Worm (Caenorhabditis elegans) whole organism, L4/young adult: ENCODE results near the gene W08E12.9.
A peak's percentile ranks its signal among the peaks of the same experiment; 100 is the strongest.
"Not testable (repeated sequence)": the region's sequence is repeated elsewhere in the genome, so short reads cannot be mapped to it uniquely, and the experiment has no call there.

Experiments
- W03F9.2 ChIP-seq: fragments of 150-350 bp; optimal IDR thresholded peaks from 2 replicates; lab custom pipeline; 2014; ENCODE audit warnings: missing biosample characterization, missing genetic modification characterization
- dao-5 ChIP-seq: sonication (generic microtip); optimal IDR thresholded peaks from 2 replicates; lab custom pipeline; 2016; ENCODE audit warnings: missing genotype, missing genetic modification characterization, moderate library complexity, missing compliant biosample characterization
- him-1 ChIP-seq: sonication (generic microtip); optimal IDR thresholded peaks from 2 replicates; lab custom pipeline; 2016; ENCODE audit warnings: missing genotype, missing genetic modification reagents, missing genetic modification characterization, missing compliant biosample characterization

The W08E12.9 gene

ce11 chrIV:3310662-3311219, 3.4 kb upstream of the W08E12.9 start:
- TF ChIP-seq dao-5 (tag; lab: Kevin White, UChicago) (no peak), W03F9.2 (no peak), him-1 (tag; lab: Kevin White, UChicago) (no peak)

DNA sequence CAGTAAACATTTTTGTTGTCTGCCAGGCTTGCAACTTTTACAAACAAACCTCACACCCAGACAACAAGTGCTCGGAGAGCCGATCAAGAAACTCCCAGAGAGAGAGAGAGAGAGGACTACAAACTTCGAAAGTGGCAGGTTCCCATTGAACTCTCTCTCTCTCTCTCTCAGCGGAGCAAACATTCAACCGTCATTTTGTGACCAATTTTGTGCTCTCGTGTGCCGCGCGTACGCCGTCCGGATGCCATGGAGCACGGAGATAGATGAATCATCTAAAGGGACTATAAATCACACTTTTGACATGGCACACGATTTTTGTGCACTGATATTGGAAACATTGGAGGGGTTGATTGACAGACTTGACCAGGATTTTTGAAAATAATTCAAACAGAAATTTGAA, 1.5 kb upstream of the W08E12.9 start:
- TF ChIP-seq W03F9.2 (no peak), him-1 (tag; lab: Kevin White, UChicago) (no peak), dao-5 (tag; lab: Kevin White, UChicago) (no peak)

- no peak for TF ChIP-seq him-1 (tag; lab: Kevin White, UChicago)
- no peak for TF ChIP-seq dao-5 (tag; lab: Kevin White, UChicago)
- no peak for TF ChIP-seq W03F9.2
These were observed 1.8 kb downstream of the W08E12.9 start, which contains the start of gene W08E12.2 for ce11 chrIV:3305575-3305974. Gene W08E12.2, plus strand, starts transcription at chrIV:3305875.

- TF ChIP-seq him-1 (tag; lab: Kevin White, UChicago); dao-5 (tag; lab: Kevin White, UChicago); W03F9.2: not testable (repeated sequence)
These were observed 3.7 kb downstream of the W08E12.9 start, which contains the start of gene idpp-12 for ce11 chrIV:3303690-3304089. Gene idpp-12, plus strand, starts transcription at chrIV:3303990.

ce11 chrIV:3302058-3302457, 5.3 kb downstream of the W08E12.9 start, which contains the start of gene W08E12.4:
Gene W08E12.4, plus strand, starts transcription at chrIV:3302358.
- not testable (repeated sequence) for TF ChIP-seq dao-5 (tag; lab: Kevin White, UChicago); W03F9.2; him-1 (tag; lab: Kevin White, UChicago)

DNA sequence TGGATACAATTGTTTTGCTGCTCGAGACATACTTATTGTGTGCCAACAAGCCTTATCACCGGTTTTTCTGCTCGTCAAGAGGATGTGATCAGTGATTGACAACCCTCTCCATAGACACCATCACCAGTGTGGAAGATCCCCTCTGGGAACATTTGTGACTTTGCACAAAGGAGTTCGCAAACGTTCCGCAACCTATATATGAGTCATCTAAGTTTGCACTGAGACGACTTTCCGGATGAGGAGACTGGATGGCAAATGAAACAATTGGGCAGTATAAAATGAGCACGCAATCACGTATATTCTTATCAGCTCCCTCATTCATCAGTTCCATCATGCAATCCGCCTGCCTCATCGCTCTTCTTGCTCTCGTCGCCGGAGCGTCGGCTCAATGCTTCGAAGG, 6.9 kb downstream of the W08E12.9 start, which contains the start of gene W08E12.5:
W08E12.5 (plus strand) TSS at position 301 of the 400 bp plus-strand sequence.
- no peak for TF ChIP-seq dao-5 (tag; lab: Kevin White, UChicago)
- TF ChIP-seq him-1 (tag; lab: Kevin White, UChicago), result no peak
- TF ChIP-seq W03F9.2, result no peak

- TF ChIP-seq him-1 (tag; lab: Kevin White, UChicago), result no peak
- no peak for TF ChIP-seq dao-5 (tag; lab: Kevin White, UChicago)
- no peak for TF ChIP-seq W03F9.2
These were observed 8.1 kb downstream of the W08E12.9 start for ce11 chrIV:3299229-3299628.

ce11 chrIV:3298300-3298699, 9.1 kb downstream of the W08E12.9 start, which contains the start of gene W08E12.6:
Gene W08E12.6, plus strand, starts transcription at chrIV:3298600.
- no peak for TF ChIP-seq him-1 (tag; lab: Kevin White, UChicago)
- no peak for TF ChIP-seq W03F9.2
- TF ChIP-seq dao-5 (tag; lab: Kevin White, UChicago), result no peak

- no peak for TF ChIP-seq him-1 (tag; lab: Kevin White, UChicago)
- TF ChIP-seq dao-5 (tag; lab: Kevin White, UChicago), result no peak
- TF ChIP-seq W03F9.2, result no peak
These were observed 10.5 kb downstream of the W08E12.9 start for ce11 chrIV:3296578-3297549.

ce11 chrIV:3294553-3295185, 12.7 kb downstream of the W08E12.9 start, which contains the start of gene W08E12.7:
Gene W08E12.7, plus strand, starts transcription at chrIV:3295135.
- peak; percentile 97 for TF ChIP-seq W03F9.2
- no peak for TF ChIP-seq dao-5 (tag; lab: Kevin White, UChicago)
- peak; percentile 38 for TF ChIP-seq him-1 (tag; lab: Kevin White, UChicago)

DNA sequence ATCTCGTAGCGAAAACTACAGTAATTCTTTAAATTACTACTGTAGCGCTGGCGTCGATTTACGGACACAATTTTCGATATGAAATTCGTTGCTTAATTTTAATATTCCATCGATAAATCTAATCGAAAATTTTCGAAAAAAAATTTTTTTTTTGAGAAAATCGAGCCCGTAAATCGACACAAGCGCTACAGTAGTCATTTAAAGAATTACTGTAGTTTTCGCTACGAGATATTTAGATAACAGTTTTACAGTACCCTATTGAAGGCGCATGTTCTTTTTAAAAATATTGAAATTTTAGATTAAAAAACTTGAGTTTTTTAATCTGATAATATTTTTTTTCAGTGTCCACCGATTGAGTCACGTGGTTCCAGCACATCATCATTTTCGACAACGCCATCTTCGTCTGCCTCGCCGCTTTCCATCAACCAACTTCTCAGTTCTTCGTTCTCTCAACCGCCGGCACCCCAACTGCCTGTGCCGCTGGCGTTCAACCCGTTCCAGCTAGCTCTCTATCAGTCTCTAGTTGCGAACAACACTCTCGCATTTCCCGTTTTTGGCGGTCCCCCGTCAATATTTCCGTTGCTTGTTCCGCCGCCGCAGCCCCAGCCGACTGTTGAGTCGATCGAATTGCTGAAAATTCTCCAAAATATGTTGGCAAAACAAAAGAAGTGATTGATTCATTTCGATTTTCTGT, 13.4 kb downstream of the W08E12.9 start:
- TF ChIP-seq dao-5 (tag; lab: Kevin White, UChicago) (no peak), him-1 (tag; lab: Kevin White, UChicago) (no peak), W03F9.2 (no peak)

DNA sequence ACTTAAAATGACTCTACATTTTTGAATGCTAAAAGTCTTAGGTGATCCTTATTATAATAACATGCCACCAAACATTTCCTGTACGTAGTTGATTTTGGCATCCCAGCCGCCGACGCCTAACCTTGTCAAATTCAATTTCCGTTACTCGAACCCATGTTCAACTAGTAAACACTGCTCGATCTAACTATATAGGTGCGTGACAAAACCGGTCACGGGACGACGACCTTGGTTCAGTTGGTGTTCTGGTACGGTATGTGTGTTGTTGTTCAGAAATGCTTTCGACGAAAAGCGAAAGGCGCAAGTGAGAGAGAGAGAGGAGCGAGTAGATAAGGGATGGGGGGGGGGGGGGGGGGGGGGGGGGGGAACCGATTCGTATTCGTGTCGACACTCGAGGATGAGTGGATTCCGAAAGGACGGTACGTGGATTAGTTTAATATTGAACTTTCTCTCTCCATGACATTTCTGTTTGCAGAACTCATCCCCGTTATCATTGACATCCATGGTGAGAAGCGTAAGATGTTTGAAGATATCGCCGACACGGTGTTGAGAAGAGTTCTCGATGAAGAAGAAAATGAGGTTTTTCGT, 15.3 kb downstream of the W08E12.9 start, which contains the start of gene W08E12.8:
W08E12.8 (plus strand) TSS at position 395 of the 585 bp plus-strand sequence.
- TF ChIP-seq him-1 (tag; lab: Kevin White, UChicago) (no peak), W03F9.2 (no peak), dao-5 (tag; lab: Kevin White, UChicago) (no peak)
